Worm (Caenorhabditis elegans) whole organism, early embryonic: ENCODE results near the gene Y49E10.18.

Source experiments
- F13C5.2 ChIP-seq: sonication (generic microtip); optimal IDR thresholded peaks from 2 replicates; lab custom pipeline; 2017; ENCODE audit warnings: mild to moderate bottlenecking, missing genetic modification characterization, inconsistent platforms, missing compliant biosample characterization
- ama-1 ChIP-seq: fragments of 150-350 bp; optimal IDR thresholded peaks from 2 replicates; lab custom pipeline; 2014
- ceh-13 ChIP-seq: fragments of 200-800 bp; sonication (Bioruptor generic); optimal IDR thresholded peaks from 2 replicates; lab custom pipeline; 2018; ENCODE audit warnings: mild to moderate bottlenecking, missing genetic modification characterization, missing compliant biosample characterization
- ceh-36 ChIP-seq: sonication (generic microtip); optimal IDR thresholded peaks from 2 replicates; lab custom pipeline; 2016; ENCODE audit warnings: missing genetic modification characterization, inconsistent platforms, missing compliant biosample characterization
- ets-7 ChIP-seq: sonication (generic microtip); optimal IDR thresholded peaks from 2 replicates; lab custom pipeline; 2016; ENCODE audit warnings: missing genotype, missing genetic modification characterization, missing compliant biosample characterization
- flt-1 ChIP-seq: fragments of 200-800 bp; sonication (Bioruptor generic); IDR thresholded peaks from 2 replicates; pipeline ENCODE4 v1.3.6; 2022; ENCODE audit warnings: missing genetic modification characterization, missing compliant biosample characterization
- hmg-4 ChIP-seq: fragments of 200-800 bp; sonication (Bioruptor generic); optimal IDR thresholded peaks from 2 replicates; lab custom pipeline; 2018; ENCODE audit warnings: mild to moderate bottlenecking, missing genetic modification characterization, missing compliant biosample characterization
- tra-4 ChIP-seq: sonication (generic microtip); optimal IDR thresholded peaks from 2 replicates; lab custom pipeline; 2017; ENCODE audit warnings: missing genetic modification characterization, missing compliant biosample characterization

- TF ChIP-seq ama-1 (lab: Kevin White, UChicago) (no peak), ceh-13 (no peak), hmg-4 (GFP tag; lab: Kevin White, UChicago) (no peak), F13C5.2 (no peak), tra-4 (tag; lab: Kevin White, UChicago) (no peak), flt-1 (GFP tag; lab: Robert Waterston, UW) (no peak), ets-7 (tag; lab: Kevin White, UChicago) (no peak), ceh-36 (tag; lab: Kevin White, UChicago) (no peak)
These were observed 7.4 kb upstream of the Y49E10.18 start, which contains the start of gene ani-1 for ce11 chrIII:12453315-12453714.
